Worm (Caenorhabditis elegans) whole organism, mixed stage, embryonic: ENCODE results near the gene F58G1.7.

Experiments used
- M03D4.4 ChIP-seq: sonication (generic microtip); optimal IDR thresholded peaks from 2 replicates; lab custom pipeline; 2017; ENCODE audit warnings: mild to moderate bottlenecking, missing genetic modification characterization, missing compliant biosample characterization
- bed-3 ChIP-seq: fragments of 200-800 bp; sonication (Bioruptor generic); optimal IDR thresholded peaks from 3 replicates; lab custom pipeline; 2018; ENCODE audit warnings: mild to moderate bottlenecking, missing genetic modification characterization, moderate library complexity, missing compliant biosample characterization
- blmp-1 ChIP-seq: fragments of 150-350 bp; optimal IDR thresholded peaks from 2 replicates; lab custom pipeline; 2014; ENCODE audit warnings: missing biosample characterization, missing genetic modification characterization
- ceh-39 ChIP-seq: fragments of 150-350 bp; optimal IDR thresholded peaks from 2 replicates; lab custom pipeline; 2014; ENCODE audit warnings: missing biosample characterization, missing genetic modification characterization
- ceh-43 ChIP-seq: fragments of 200-800 bp; sonication (Bioruptor generic); optimal IDR thresholded peaks from 2 replicates; lab custom pipeline; 2018; ENCODE audit warnings: mild to moderate bottlenecking, missing genetic modification characterization, moderate library complexity, missing compliant biosample characterization
- ceh-83 ChIP-seq: fragments of 200-800 bp; sonication (Bioruptor generic); optimal IDR thresholded peaks from 2 replicates; lab custom pipeline; 2018; ENCODE audit warnings: mild to moderate bottlenecking, missing genetic modification characterization, missing compliant biosample characterization
- ces-1 ChIP-seq: fragments of 150-350 bp; optimal IDR thresholded peaks from 2 replicates; lab custom pipeline; 2014; ENCODE audit warnings: missing biosample characterization, missing genetic modification reagents, missing genetic modification characterization
- cnd-1 ChIP-seq: fragments of 200-800 bp; sonication (Bioruptor generic); optimal IDR thresholded peaks from 2 replicates; lab custom pipeline; 2018; ENCODE audit warnings: mild to moderate bottlenecking, missing genetic modification characterization, missing compliant biosample characterization
- drap-1 ChIP-seq: fragments of 200-800 bp; sonication (Bioruptor generic); optimal IDR thresholded peaks from 3 replicates; lab custom pipeline; 2018; ENCODE audit warnings: mild to moderate bottlenecking, missing genetic modification characterization, missing compliant biosample characterization
- elt-1 ChIP-seq: sonication (generic microtip); optimal IDR thresholded peaks from 2 replicates; lab custom pipeline; 2017; ENCODE audit warnings: missing genetic modification characterization, mild to moderate bottlenecking, missing compliant biosample characterization, antibody characterized with exemption, moderate library complexity, borderline replicate concordance; ENCODE audit not compliant: insufficient read depth
- elt-3 ChIP-seq: fragments of 150-350 bp; optimal IDR thresholded peaks from 2 replicates; lab custom pipeline; 2014; ENCODE audit warnings: missing biosample characterization, missing genetic modification characterization
- flh-1 ChIP-seq: fragments of 200-800 bp; sonication (Bioruptor generic); optimal IDR thresholded peaks from 2 replicates; lab custom pipeline; 2018; ENCODE audit warnings: mild to moderate bottlenecking, missing genetic modification characterization, moderate library complexity, missing compliant biosample characterization
- ham-2 ChIP-seq: fragments of 200-800 bp; sonication (Bioruptor generic); optimal IDR thresholded peaks from 2 replicates; lab custom pipeline; 2018; ENCODE audit warnings: mild to moderate bottlenecking, missing genetic modification characterization, missing compliant biosample characterization
- hlh-1 ChIP-seq: fragments of 150-350 bp; optimal IDR thresholded peaks from 2 replicates; lab custom pipeline; 2014; ENCODE audit warnings: missing biosample characterization, missing genetic modification reagents, missing genetic modification characterization
- lin-13 ChIP-seq: fragments of 150-350 bp; optimal IDR thresholded peaks from 2 replicates; lab custom pipeline; 2014; ENCODE audit warnings: missing biosample characterization, missing genetic modification characterization
- lin-32 ChIP-seq: fragments of 200-800 bp; sonication (Bioruptor generic); optimal IDR thresholded peaks from 2 replicates; lab custom pipeline; 2018; ENCODE audit warnings: mild to moderate bottlenecking, missing genetic modification characterization, missing compliant biosample characterization
- lsy-2 ChIP-seq: fragments of 150-350 bp; optimal IDR thresholded peaks from 2 replicates; lab custom pipeline; 2014; ENCODE audit warnings: missing biosample characterization, missing genetic modification characterization
- mab-5 ChIP-seq: fragments of 150-350 bp; optimal IDR thresholded peaks from 2 replicates; lab custom pipeline; 2014; ENCODE audit warnings: missing biosample characterization, missing genetic modification characterization
- mep-1 ChIP-seq: fragments of 150-350 bp; optimal IDR thresholded peaks from 2 replicates; lab custom pipeline; 2017; ENCODE audit warnings: missing biosample characterization, missing genetic modification reagents, missing genetic modification characterization, inconsistent platforms
- mls-2 ChIP-seq: sonication (generic microtip); optimal IDR thresholded peaks from 2 replicates; lab custom pipeline; 2016; ENCODE audit warnings: mild to moderate bottlenecking, missing genetic modification characterization, moderate library complexity, missing compliant biosample characterization
- nhr-12 ChIP-seq: fragments of 150-350 bp; optimal IDR thresholded peaks from 2 replicates; lab custom pipeline; 2014; ENCODE audit warnings: missing biosample characterization, missing genetic modification characterization
- nhr-2 ChIP-seq: fragments of 150-350 bp; optimal IDR thresholded peaks from 2 replicates; lab custom pipeline; 2014; ENCODE audit warnings: missing biosample characterization, missing genetic modification characterization
- nhr-237 ChIP-seq: fragments of 150-350 bp; optimal IDR thresholded peaks from 2 replicates; lab custom pipeline; 2014; ENCODE audit warnings: missing biosample characterization, missing genetic modification characterization
- nhr-28 ChIP-seq: fragments of 150-350 bp; optimal IDR thresholded peaks from 2 replicates; lab custom pipeline; 2014; ENCODE audit warnings: missing biosample characterization, missing genetic modification characterization
- nhr-76 ChIP-seq: sonication (generic microtip); optimal IDR thresholded peaks from 2 replicates; lab custom pipeline; 2017; ENCODE audit warnings: missing biosample characterization, missing genetic modification characterization
- pha-4 ChIP-seq: fragments of 150-350 bp; optimal IDR thresholded peaks from 2 replicates; lab custom pipeline; 2018; ENCODE audit warnings: missing biosample characterization, missing genetic modification reagents, missing genetic modification characterization
- sem-2 ChIP-seq: fragments of 200-800 bp; sonication (Bioruptor generic); optimal IDR thresholded peaks from 2 replicates; lab custom pipeline; 2018; ENCODE audit warnings: mild to moderate bottlenecking, missing genetic modification characterization, missing compliant biosample characterization
- snpc-4 ChIP-seq: fragments of 150-350 bp; optimal IDR thresholded peaks from 2 replicates; lab custom pipeline; 2014; ENCODE audit warnings: missing biosample characterization, missing genetic modification characterization
- sptf-1 ChIP-seq: sonication (generic microtip); optimal IDR thresholded peaks from 2 replicates; lab custom pipeline; 2017; ENCODE audit warnings: mild to moderate bottlenecking, missing genetic modification characterization, moderate library complexity, missing compliant biosample characterization
- tbx-8 ChIP-seq: fragments of 200-800 bp; sonication (Bioruptor generic); optimal IDR thresholded peaks from 2 replicates; lab custom pipeline; 2018; ENCODE audit warnings: mild to moderate bottlenecking, missing genetic modification characterization, moderate library complexity, missing compliant biosample characterization
- unc-120 ChIP-seq: sonication (generic microtip); optimal IDR thresholded peaks from 2 replicates; lab custom pipeline; 2017; ENCODE audit warnings: missing genetic modification characterization, missing compliant biosample characterization; ENCODE audit not compliant: poor library complexity, severe bottlenecking
- unc-39 ChIP-seq: fragments of 150-350 bp; optimal IDR thresholded peaks from 2 replicates; lab custom pipeline; 2014; ENCODE audit warnings: missing biosample characterization, missing genetic modification characterization
- unc-62 ChIP-seq: fragments of 150-350 bp; optimal IDR thresholded peaks from 2 replicates; lab custom pipeline; 2014; ENCODE audit warnings: missing biosample characterization, missing genetic modification reagents, missing genetic modification characterization
- zip-8 ChIP-seq: fragments of 150-350 bp; optimal IDR thresholded peaks from 2 replicates; lab custom pipeline; 2014; ENCODE audit warnings: missing biosample characterization, missing genetic modification characterization
- ztf-11 ChIP-seq: fragments of 150-350 bp; optimal IDR thresholded peaks from 2 replicates; lab custom pipeline; 2014; ENCODE audit warnings: missing biosample characterization, missing genetic modification characterization

F58G1.7 gene

DNA sequence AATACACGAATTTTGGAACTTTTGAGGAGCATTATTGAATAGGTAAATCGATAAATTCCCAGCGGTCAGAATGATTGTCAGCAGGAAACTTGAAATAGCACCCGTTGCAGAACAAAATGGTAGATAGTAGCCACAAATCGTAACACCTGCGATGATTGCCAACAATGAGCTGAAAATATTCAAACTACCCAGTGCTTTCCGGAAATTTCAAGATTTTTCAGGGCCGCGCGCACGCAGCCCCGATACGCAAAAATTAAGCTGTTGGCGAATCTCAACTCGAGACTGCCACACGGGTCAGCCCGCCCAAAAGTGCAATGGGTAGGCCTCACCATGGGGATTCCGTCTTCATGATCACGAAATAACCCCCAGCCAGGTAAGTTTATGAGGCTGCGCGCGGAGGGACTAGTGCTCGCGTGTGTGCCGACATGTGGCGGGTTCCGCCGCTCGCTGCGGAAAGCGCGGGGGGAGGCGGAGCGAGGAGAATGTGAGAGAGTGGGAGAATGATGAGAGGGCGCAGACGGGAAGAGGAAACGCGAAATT, 3.4 kb downstream of the F58G1.7 start:
- TF ChIP-seq lsy-2 (tag; lab: Kevin White, UChicago) (peak; percentile 48), ceh-39 (peak; percentile 53), bed-3 (peak; percentile 61), blmp-1 (tag; lab: Kevin White, UChicago) (no peak), hlh-1 (tag; lab: Kevin White, UChicago) (no peak), elt-1 (tag; lab: Kevin White, UChicago) (no peak), nhr-12 (tag; lab: Kevin White, UChicago) (no peak), unc-39 (tag; lab: Kevin White, UChicago) (no peak), elt-3 (tag; lab: Kevin White, UChicago) (peak; percentile 82), mls-2 (tag; lab: Kevin White, UChicago) (peak; percentile 76), zip-8 (tag; lab: Kevin White, UChicago) (no peak), sem-2 (GFP tag; lab: Kevin White, UChicago) (peak; percentile 69), tbx-8 (GFP tag; lab: Kevin White, UChicago) (peak; percentile 53), mab-5 (no peak), unc-62 (no peak), nhr-76 (tag; lab: Kevin White, UChicago) (no peak), nhr-237 (tag; lab: Kevin White, UChicago) (peak; percentile 1), ceh-43 (peak; percentile 34), nhr-28 (tag; lab: Kevin White, UChicago) (no peak), ham-2 (GFP tag; lab: Kevin White, UChicago) (peak; percentile 69), nhr-2 (tag; lab: Kevin White, UChicago) (no peak), cnd-1 (peak; percentile 85), mep-1 (tag; lab: Kevin White, UChicago) (peak; percentile 57), flh-1 (no peak), drap-1 (GFP tag; lab: Kevin White, UChicago) (peak; percentile 79), lin-13 (peak; percentile 89), lin-32 (GFP tag; lab: Kevin White, UChicago) (peak; percentile 30), M03D4.4 (tag; lab: Kevin White, UChicago) (peak; percentile 77), ztf-11 (tag; lab: Kevin White, UChicago) (peak; percentile 29), sptf-1 (tag; lab: Kevin White, UChicago) (peak; percentile 77), pha-4 (peak; percentile 76), snpc-4 (tag; lab: Kevin White, UChicago) (no peak), ces-1 (GFP tag; lab: Kevin White, UChicago) (peak; percentile 21), ceh-83 (GFP tag; lab: Kevin White, UChicago) (peak; percentile 71), unc-120 (peak; percentile 52)

ce11 chrII:12942496-12942895, 5.6 kb downstream of the F58G1.7 start:
- TF ChIP-seq mep-1 (tag; lab: Kevin White, UChicago) (no peak), elt-3 (tag; lab: Kevin White, UChicago) (peak; percentile 96), pha-4 (no peak), ztf-11 (tag; lab: Kevin White, UChicago) (no peak), nhr-12 (tag; lab: Kevin White, UChicago) (no peak), hlh-1 (tag; lab: Kevin White, UChicago) (no peak)
- TF ChIP-seq, all 35 proteins: peak for 1

ce11 chrII:12939801-12940200, 8.3 kb downstream of the F58G1.7 start, which contains the start of gene arrd-10:
Gene arrd-10, plus strand, starts transcription at chrII:12940101.
- TF ChIP-seq ces-1 (GFP tag; lab: Kevin White, UChicago): no peak
- no peak for TF ChIP-seq nhr-28 (tag; lab: Kevin White, UChicago)
- TF ChIP-seq drap-1 (GFP tag; lab: Kevin White, UChicago): no peak
- TF ChIP-seq elt-3 (tag; lab: Kevin White, UChicago): no peak
- no peak for TF ChIP-seq hlh-1 (tag; lab: Kevin White, UChicago)
- no peak for TF ChIP-seq ztf-11 (tag; lab: Kevin White, UChicago)
- TF ChIP-seq mab-5: no peak
- TF ChIP-seq elt-1 (tag; lab: Kevin White, UChicago): no peak
- no peak for TF ChIP-seq snpc-4 (tag; lab: Kevin White, UChicago)
